Fruit fly (Drosophila melanogaster) whole organism, wandering third instar larva: ENCODE data around the gene nolo.

ENCODE experiments used
- Abd-B ChIP-seq: fragments of >200 bp; optimal IDR thresholded peaks from 2 replicates; lab custom pipeline; 2017; ENCODE audit warnings: missing biosample characterization, missing genetic modification characterization
- CG32264 ChIP-seq: fragments of 200-800 bp; sonication (Bioruptor generic); optimal IDR thresholded peaks from 2 replicates; lab custom pipeline; 2016; ENCODE audit warnings: missing biosample characterization, missing genetic modification characterization
- CG9705 ChIP-seq: fragments of 200-800 bp; sonication (Bioruptor generic); optimal IDR thresholded peaks from 2 replicates; lab custom pipeline; 2018; ENCODE audit warnings: missing biosample characterization, mild to moderate bottlenecking, missing genetic modification characterization
- CrebA ChIP-seq: fragments of 200-800 bp; sonication (Bioruptor generic); optimal IDR thresholded peaks from 2 replicates; lab custom pipeline; 2016; ENCODE audit warnings: missing biosample characterization, mild to moderate bottlenecking, missing genetic modification characterization, borderline replicate concordance
- Dfd ChIP-seq: fragments of >200 bp; optimal IDR thresholded peaks from 2 replicates; lab custom pipeline; 2017; ENCODE audit warnings: missing biosample characterization, missing genetic modification characterization
- Dif ChIP-seq: fragments of 200-275, 200-300 bp; sonication (Bioruptor generic); optimal IDR thresholded peaks from 2 replicates; lab custom pipeline; 2018; ENCODE audit warnings: missing biosample characterization, missing genetic modification characterization; ENCODE audit not compliant: partially characterized antibody
- GATAd ChIP-seq: sonication (Bioruptor generic); optimal IDR thresholded peaks from 2 replicates; lab custom pipeline; 2016; ENCODE audit warnings: missing biosample characterization, missing genetic modification characterization
- HLH106 ChIP-seq: fragments of 200-800 bp; optimal IDR thresholded peaks from 3 replicates; lab custom pipeline; 2019; ENCODE audit warnings: missing biosample characterization, mild to moderate bottlenecking, missing genetic modification characterization, moderate library complexity
- Hnf4 ChIP-seq: fragments of 200-800 bp; sonication (Bioruptor generic); optimal IDR thresholded peaks from 2 replicates; lab custom pipeline; 2016; ENCODE audit warnings: missing biosample characterization, mild to moderate bottlenecking, missing genetic modification characterization
- Hr78 ChIP-seq: fragments of >200 bp; optimal IDR thresholded peaks from 2 replicates; lab custom pipeline; 2017; ENCODE audit warnings: missing biosample characterization, missing genetic modification characterization
- Hr83 ChIP-seq: fragments of 200-300 bp; sonication (Bioruptor generic); optimal IDR thresholded peaks from 2 replicates; lab custom pipeline; 2016; ENCODE audit warnings: missing biosample characterization, mild to moderate bottlenecking, missing genetic modification characterization, moderate library complexity; ENCODE audit not compliant: poor library complexity, severe bottlenecking
- Mio ChIP-seq: sonication (Bioruptor generic); optimal IDR thresholded peaks from 2 replicates; lab custom pipeline; 2016; ENCODE audit warnings: missing biosample characterization, missing genetic modification characterization
- Myc ChIP-seq: fragments of >200 bp; optimal IDR thresholded peaks from 2 replicates; lab custom pipeline; 2017
- N ChIP-seq: fragments of >200 bp; optimal IDR thresholded peaks from 2 replicates; lab custom pipeline; 2018; ENCODE audit warnings: missing biosample characterization, missing external identifiers, missing genetic modification characterization
- OdsH ChIP-seq: fragments of 200-800 bp; sonication (Bioruptor generic); optimal IDR thresholded peaks from 2 replicates; lab custom pipeline; 2016; ENCODE audit warnings: missing biosample characterization, mild to moderate bottlenecking, missing genetic modification characterization
- Rel ChIP-seq, 2 experiments: fragments of 200-800 bp; sonication (Bioruptor generic) in 1 of 2; optimal IDR thresholded peaks; 2 replicates in 1 of 2; 3 replicates in 1 of 2; lab custom pipeline; 2016 to 2019; ENCODE audit warnings: mild to moderate bottlenecking in 2 of 2, missing biosample characterization in 2 of 2, missing genetic modification characterization in 2 of 2, moderate library complexity in 1 of 2
- Sp1 ChIP-seq: fragments of 200-800 bp; sonication (Bioruptor generic); optimal IDR thresholded peaks from 3 replicates; lab custom pipeline; 2019; ENCODE audit warnings: missing biosample characterization, mild to moderate bottlenecking, missing genetic modification characterization, moderate library complexity
- Vsx2 ChIP-seq: fragments of 200-300, 225-300 bp; sonication (Bioruptor generic); optimal IDR thresholded peaks from 2 replicates; lab custom pipeline; 2018; ENCODE audit warnings: missing biosample characterization, missing genetic modification characterization; ENCODE audit not compliant: partially characterized antibody
- br ChIP-seq: fragments of 200-800 bp; sonication (Bioruptor generic); optimal IDR thresholded peaks from 2 replicates; lab custom pipeline; 2016; ENCODE audit warnings: missing biosample characterization, missing genetic modification characterization
- brk ChIP-seq: fragments of 200-800 bp; sonication (Bioruptor generic); optimal IDR thresholded peaks from 2 replicates; lab custom pipeline; 2016; ENCODE audit warnings: missing biosample characterization, mild to moderate bottlenecking, missing genetic modification characterization
- dl ChIP-seq, 2 experiments: fragments of 175-275, 200-275 bp in 1 of 2; fragments of 200-275 bp in 1 of 2; sonication (Bioruptor generic); optimal IDR thresholded peaks; lab custom pipeline; 2018; ENCODE audit warnings: mild to moderate bottlenecking in 2 of 2, missing biosample characterization in 2 of 2, missing genetic modification characterization in 2 of 2, moderate library complexity in 2 of 2; ENCODE audit not compliant: partially characterized antibody in 2 of 2, insufficient read depth in 1 of 2
- dmrt93B ChIP-seq: fragments of 200-800 bp; sonication (Bioruptor generic); optimal IDR thresholded peaks from 2 replicates; lab custom pipeline; 2018; ENCODE audit warnings: missing biosample characterization, mild to moderate bottlenecking, missing genetic modification characterization
- ey ChIP-seq: fragments of 200-800 bp; sonication (Bioruptor generic); optimal IDR thresholded peaks from 2 replicates; lab custom pipeline; 2016; ENCODE audit warnings: missing biosample characterization, missing genetic modification characterization
- foxo ChIP-seq, 2 experiments: fragments of 200-800 bp; sonication (Bioruptor generic); optimal IDR thresholded peaks; 2 replicates in 1 of 2; 3 replicates in 1 of 2; lab custom pipeline; 2016 to 2017; ENCODE audit warnings: missing biosample characterization in 2 of 2, missing genetic modification characterization in 2 of 2
- fru ChIP-seq: fragments of 200-800 bp; sonication (Bioruptor generic); optimal IDR thresholded peaks from 3 replicates; lab custom pipeline; 2016; ENCODE audit warnings: missing biosample characterization, mild to moderate bottlenecking, missing genetic modification characterization
- h ChIP-seq: fragments of 200-800 bp; sonication (Bioruptor generic); optimal IDR thresholded peaks from 3 replicates; lab custom pipeline; 2016; ENCODE audit warnings: missing biosample characterization, mild to moderate bottlenecking, missing genetic modification characterization
- jim ChIP-seq: fragments of 175-275, 200-325 bp; sonication (Bioruptor generic); optimal IDR thresholded peaks from 2 replicates; lab custom pipeline; 2016; ENCODE audit warnings: missing biosample characterization, mild to moderate bottlenecking, missing genetic modification characterization
- lola ChIP-seq: fragments of >200 bp; optimal IDR thresholded peaks from 2 replicates; lab custom pipeline; 2017; ENCODE audit warnings: missing biosample characterization, missing genetic modification characterization
- psq ChIP-seq: fragments of 200-800 bp; sonication (Bioruptor generic); optimal IDR thresholded peaks from 3 replicates; lab custom pipeline; 2017; ENCODE audit warnings: missing biosample characterization, mild to moderate bottlenecking, missing genetic modification characterization, moderate library complexity
- rgr ChIP-seq: fragments of 200-800 bp; sonication (Bioruptor generic); optimal IDR thresholded peaks from 3 replicates; lab custom pipeline; 2016; ENCODE audit warnings: missing biosample characterization, mild to moderate bottlenecking, missing genetic modification characterization
- sv ChIP-seq: fragments of 200-800 bp; sonication (Bioruptor generic); optimal IDR thresholded peaks from 3 replicates; lab custom pipeline; 2016; ENCODE audit warnings: missing biosample characterization, missing genetic modification characterization
- tai ChIP-seq: sonication (Bioruptor generic); optimal IDR thresholded peaks from 2 replicates; lab custom pipeline; 2016; ENCODE audit warnings: missing biosample characterization, missing genetic modification characterization
- usp ChIP-seq: fragments of >200 bp; optimal IDR thresholded peaks from 2 replicates; lab custom pipeline; 2017; ENCODE audit warnings: missing biosample characterization, missing genetic modification characterization
- woc ChIP-seq: sonication (Bioruptor generic); optimal IDR thresholded peaks from 2 replicates; lab custom pipeline; 2016; ENCODE audit warnings: missing biosample characterization, mild to moderate bottlenecking, missing genetic modification characterization

The nolo gene

DNA sequence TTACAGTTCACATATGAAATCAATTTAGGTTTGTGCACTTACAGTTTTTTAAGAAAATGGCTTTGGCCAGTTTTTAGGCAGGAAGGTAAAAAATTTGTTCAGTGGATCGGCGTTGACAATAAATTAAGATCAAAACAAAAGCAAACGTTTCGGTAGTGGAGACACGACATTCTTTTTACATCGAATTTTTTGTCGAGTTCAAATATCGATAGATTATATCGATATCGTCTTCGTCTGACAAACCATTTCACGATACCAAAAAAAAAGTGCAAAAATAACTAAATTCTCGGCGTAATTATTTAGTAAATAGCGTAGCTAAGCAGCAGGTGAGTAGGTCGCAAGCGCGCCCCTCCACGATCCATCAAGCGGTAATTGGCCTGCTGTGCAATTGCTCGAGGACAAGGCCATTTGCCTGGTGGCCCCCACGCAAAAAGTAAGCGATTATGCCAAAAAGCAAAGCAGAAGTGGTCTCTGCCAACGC lies 25.3 kb upstream of the nolo start, which contains the start of gene Cul2:
Gene Cul2, plus strand, starts transcription at position 207 of the 481 bp plus-strand sequence.
- TF ChIP-seq Hr78 (GFP tag; lab: Kevin White, UChicago) (peak; percentile 22), GATAd (GFP tag; lab: Kevin White, UChicago) (no peak), Hnf4 (GFP tag; lab: Kevin White, UChicago) (peak; percentile 14), woc (peak; percentile 56), ey (GFP tag; lab: Kevin White, UChicago) (peak; percentile 17), Myc (lab: Kevin White, UChicago) (no peak), CrebA (GFP tag; lab: Kevin White, UChicago) (no peak), N (peak; percentile 84), CG9705 (peak; percentile 13), psq (no peak), tai (peak; percentile 40), Sp1 (GFP tag; lab: Kevin White, UChicago) (no peak), lola (GFP tag; lab: Kevin White, UChicago) (peak; percentile 87)

DNA sequence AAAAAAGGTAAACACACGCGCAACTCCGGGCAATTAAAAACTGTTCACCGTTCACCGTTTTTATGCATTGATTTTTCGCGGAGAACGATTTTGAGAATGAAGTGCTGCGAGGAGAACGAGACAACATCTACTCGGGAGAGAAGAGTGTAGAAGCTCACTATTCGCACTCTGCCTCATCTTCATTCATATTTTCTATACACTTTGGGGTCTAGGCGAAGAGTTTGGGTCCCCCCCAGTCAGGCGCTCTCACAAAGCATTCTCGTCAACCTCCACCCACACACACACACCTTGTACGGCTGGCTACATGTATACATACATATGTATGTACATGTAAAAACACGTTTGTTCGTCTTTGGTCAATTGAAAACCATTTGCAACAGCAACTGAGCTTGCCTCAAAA lies 7.3 kb upstream of the nolo start:
- TF ChIP-seq h (GFP tag; lab: Kevin White, UChicago) (no peak), tai (no peak), Hr83 (no peak), Dif (GFP tag; lab: Kevin White, UChicago) (no peak), rgr (no peak), usp (GFP tag; lab: Kevin White, UChicago) (no peak), foxo (GFP tag; optimal IDR thresholded peaks at IDR 0.05; lab: Kevin White, UChicago) (no peak), dmrt93B (no peak), HLH106 (tag; lab: Kevin White, UChicago) (no peak), Rel (GFP tag; optimal IDR thresholded peaks at IDR 0.05; lab: Kevin White, UChicago) (no peak), Rel (tag; optimal IDR thresholded peaks at IDR 0.05; lab: Kevin White, UChicago) (no peak), sv (no peak), psq (no peak), N (no peak), Hnf4 (GFP tag; lab: Kevin White, UChicago) (no peak), jim (GFP tag; lab: Kevin White, UChicago) (no peak), CG32264 (no peak), OdsH (GFP tag; lab: Kevin White, UChicago) (no peak)

DNA sequence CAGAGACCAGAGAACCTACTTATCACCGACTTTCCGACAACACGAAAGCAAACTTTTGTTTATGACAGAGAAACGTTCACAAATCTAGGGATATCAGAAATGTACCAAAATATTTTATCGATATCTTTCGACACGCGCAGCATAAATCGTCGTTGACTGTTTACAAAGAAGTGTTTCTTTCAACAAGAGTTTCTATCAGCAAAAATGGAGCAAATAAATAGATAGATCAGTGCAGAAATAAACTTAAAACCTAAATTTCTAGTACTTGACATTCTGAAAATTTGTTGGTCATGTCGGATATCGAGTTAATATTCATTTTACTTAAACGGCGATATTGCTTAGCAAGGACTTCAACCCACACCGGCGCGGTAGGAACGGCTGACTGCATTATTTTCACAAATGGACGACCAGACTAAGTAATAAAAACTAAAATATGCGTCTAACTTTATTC lies 6.4 kb upstream of the nolo start, which contains the start of gene CG2225:
Gene CG2225, minus strand, starts transcription at position 51 of the 451 bp plus-strand sequence.
- TF ChIP-seq dmrt93B (no peak), lola (GFP tag; lab: Kevin White, UChicago) (no peak), tai (no peak), sv (no peak), psq (peak; percentile 2), Vsx2 (GFP tag; lab: Kevin White, UChicago) (no peak), br (no peak), h (GFP tag; lab: Kevin White, UChicago) (peak; percentile 20), rgr (no peak), CG9705 (no peak), woc (no peak), usp (GFP tag; lab: Kevin White, UChicago) (no peak), CG32264 (no peak), ey (GFP tag; lab: Kevin White, UChicago) (no peak), Abd-B (GFP tag; lab: Kevin White, UChicago) (no peak), Hnf4 (GFP tag; lab: Kevin White, UChicago) (peak; percentile 19), dl (GFP tag; optimal IDR thresholded peaks at IDR 0.05; lab: Kevin White, UChicago; ENCODE audit: insufficient read depth in 1 of 2, partially characterized antibody in 2 of 2) (no peak), GATAd (GFP tag; lab: Kevin White, UChicago) (no peak), fru (GFP tag; lab: Kevin White, UChicago) (peak; percentile 24), Myc (lab: Kevin White, UChicago) (peak; percentile 45), Mio (no peak), N (no peak), Dfd (no peak), Hr78 (GFP tag; lab: Kevin White, UChicago) (no peak), foxo (GFP tag; optimal IDR thresholded peaks at IDR 0.05; lab: Kevin White, UChicago) (peak in 1 of 2 experiments; percentile 33), Rel (GFP tag; optimal IDR thresholded peaks at IDR 0.05; lab: Kevin White, UChicago) (no peak), Rel (tag; optimal IDR thresholded peaks at IDR 0.05; lab: Kevin White, UChicago) (no peak), Hr83 (no peak), Sp1 (GFP tag; lab: Kevin White, UChicago) (no peak), jim (GFP tag; lab: Kevin White, UChicago) (no peak), brk (GFP tag; lab: Kevin White, UChicago) (no peak)
- TF ChIP-seq, all 38 proteins: peak for 6
